Fruit fly (Drosophila melanogaster): ENCODE results near the gene Hipk.

Hipk gene

DNA sequence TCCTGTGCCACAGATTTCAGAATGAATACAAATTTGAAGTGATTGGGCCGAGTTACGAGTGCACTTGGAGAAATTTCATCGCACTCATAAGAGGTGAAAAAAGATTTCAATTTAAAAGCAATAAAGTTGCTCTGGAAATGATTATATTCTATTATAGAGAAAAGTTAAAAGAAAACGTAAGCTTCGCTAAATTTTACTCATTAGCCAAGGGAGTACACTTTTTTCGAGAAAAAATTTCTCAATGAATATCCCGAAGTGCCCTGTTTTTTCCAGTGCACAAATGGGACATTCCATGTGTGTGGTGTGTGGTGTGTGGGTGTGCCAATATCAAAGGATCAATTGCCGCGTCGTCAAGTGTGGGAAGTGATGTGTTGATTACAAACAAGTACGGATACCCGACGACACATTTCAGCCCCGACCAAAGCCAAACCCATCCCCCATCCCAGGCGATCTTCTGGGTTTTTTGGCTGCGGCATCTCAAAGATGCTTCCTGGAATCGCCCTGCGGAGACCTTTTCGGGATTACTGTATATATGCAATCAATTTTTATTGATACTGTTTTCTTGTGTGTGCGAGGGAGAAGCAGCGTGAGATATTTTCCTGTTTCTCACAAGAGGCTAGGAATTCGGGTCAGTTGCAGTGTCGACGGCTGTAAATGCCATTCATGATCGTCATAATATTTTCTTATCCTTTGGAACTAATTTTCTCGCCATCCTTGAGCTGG lies 70.9 kb downstream of the Hipk start (continued):
- TF ChIP-seq CG11723 (GFP tag; optimal IDR thresholded peaks at IDR 0.05), result no peak
- TF ChIP-seq CG11093 (GFP tag; IDR thresholded peaks at IDR 0.05), result no peak
- TF ChIP-seq CG9727 (GFP tag; optimal IDR thresholded peaks at IDR 0.05), result peak; percentile 85
- TF ChIP-seq exex (tag; optimal IDR thresholded peaks at IDR 0.05), result no peak
- TF ChIP-seq bcd (GFP tag; optimal IDR thresholded peaks at IDR 0.05), result peak; percentile 15
- TF ChIP-seq org-1 (GFP tag; optimal IDR thresholded peaks at IDR 0.05), result no peak
- TF ChIP-seq ase (GFP tag; IDR thresholded peaks at IDR 0.05), result no peak
- TF ChIP-seq CG16779 (GFP tag; IDR thresholded peaks at IDR 0.05), result no peak
- no peak for TF ChIP-seq CG12769 (tag; optimal IDR thresholded peaks at IDR 0.05)
- peak; percentile 94 for TF ChIP-seq twi (tag; optimal IDR thresholded peaks at IDR 0.05)
- TF ChIP-seq CG11456 (GFP tag; IDR thresholded peaks at IDR 0.05), result no peak
- TF ChIP-seq CG33557 (GFP tag; optimal IDR thresholded peaks at IDR 0.05), result peak; percentile 24
- peak; percentile 49; the same call in 2 of the 3 replicates for TF ChIP-seq CG34422 (GFP tag; IDR thresholded peaks at IDR 0.05)
- no peak for TF ChIP-seq Dek (tag; optimal IDR thresholded peaks at IDR 0.05)
- peak; percentile 19 for TF ChIP-seq CG8089 (GFP tag; optimal IDR thresholded peaks at IDR 0.05)
- peak; percentile 9 for TF ChIP-seq kni (GFP tag; optimal IDR thresholded peaks at IDR 0.05)
- TF ChIP-seq Lpt (GFP tag; optimal IDR thresholded peaks at IDR 0.05), result no peak
- no peak for TF ChIP-seq slp2 (GFP tag; optimal IDR thresholded peaks at IDR 0.05)
- TF ChIP-seq Hr51 (GFP tag; optimal IDR thresholded peaks at IDR 0.05), result peak; percentile 47 to 55
- no peak for TF ChIP-seq Dip2 (GFP tag; IDR thresholded peaks at IDR 0.05)
- TF ChIP-seq CG10209 (GFP tag; optimal IDR thresholded peaks at IDR 0.05), result peak; percentile 50
- TF ChIP-seq CG7963 (GFP tag; IDR thresholded peaks at IDR 0.05; ENCODE audit: partially characterized antibody), result no peak
- no peak for TF ChIP-seq insv (GFP tag; optimal IDR thresholded peaks at IDR 0.05)
- TF ChIP-seq Ets65A (GFP tag), result peak; percentile 85
- no peak for TF ChIP-seq CG3847 (GFP tag; IDR thresholded peaks at IDR 0.05)
- TF ChIP-seq CG12744 (GFP tag; optimal IDR thresholded peaks at IDR 0.05), result no peak
- no peak for TF ChIP-seq maf-S (GFP tag; optimal IDR thresholded peaks at IDR 0.05)
- peak; percentile 34; the same call in 1 of the 2 replicates for TF ChIP-seq E2f1 (GFP tag; IDR thresholded peaks at IDR 0.05)
- TF ChIP-seq CG6791 (GFP tag; IDR thresholded peaks at IDR 0.05; ENCODE audit: partially characterized antibody), result no peak
- TF ChIP-seq gsb-n (tag; optimal IDR thresholded peaks at IDR 0.05), result peak; percentile 31
- TF ChIP-seq CG4328 (GFP tag; optimal IDR thresholded peaks at IDR 0.05), result no peak
- TF ChIP-seq dmrt11E (tag; optimal IDR thresholded peaks at IDR 0.05), result peak; percentile 85
- TF ChIP-seq CG12299 (tag; optimal IDR thresholded peaks at IDR 0.05), result no peak
- peak; percentile 32 for TF ChIP-seq CG11398 (GFP tag; optimal IDR thresholded peaks at IDR 0.05)
- TF ChIP-seq NfI (GFP tag; optimal IDR thresholded peaks at IDR 0.05), result no peak
- TF ChIP-seq Sox100B (GFP tag; optimal IDR thresholded peaks at IDR 0.05), result no peak
- no peak for TF ChIP-seq Optix (GFP tag; IDR thresholded peaks at IDR 0.05)
- TF ChIP-seq lov (optimal IDR thresholded peaks at IDR 0.05), result no peak
- 0 out of 3 replicates have a peak, but pooled peaks have one; percentile 20 for TF ChIP-seq lov (GFP tag; IDR thresholded peaks at IDR 0.05)
- no peak for TF ChIP-seq sc (optimal IDR thresholded peaks at IDR 0.05)
- TF ChIP-seq sc (GFP tag; optimal IDR thresholded peaks at IDR 0.05), result peak; percentile 40
- peak; percentile 65; the same call in 2 of the 3 replicates for TF ChIP-seq ci (GFP tag; IDR thresholded peaks at IDR 0.05)
- TF ChIP-seq YL-1 (GFP tag; optimal IDR thresholded peaks at IDR 0.05), result no peak
- TF ChIP-seq CTCF (GFP tag; optimal IDR thresholded peaks at IDR 0.05), result no peak
- peak in 1 of 2 experiments; percentile 58 for TF ChIP-seq bsh (GFP tag; optimal IDR thresholded peaks at IDR 0.05)
- TF ChIP-seq Ravus (GFP tag; IDR thresholded peaks at IDR 0.05), result no peak
- TF ChIP-seq HmgZ (tag; optimal IDR thresholded peaks at IDR 0.05), result no peak
- TF ChIP-seq CkIIα-i1 (GFP tag; IDR thresholded peaks at IDR 0.05), result no peak
- TF ChIP-seq Sry-δ (GFP tag; optimal IDR thresholded peaks at IDR 0.05), result no peak
- no peak for TF ChIP-seq ems (GFP tag; optimal IDR thresholded peaks at IDR 0.05)
- TF ChIP-seq Bteb2 (GFP tag; optimal IDR thresholded peaks at IDR 0.05), result no peak

All from whole organism, embryonic.